Worm (Caenorhabditis elegans): ENCODE results near the gene mrpl-50.

The mrpl-50 gene

ce11 chrII:8960414-8960813 is 30.8 kb downstream of the mrpl-50 start, which contains the start of gene cal-2:
TSS of gene cal-2 (plus strand) at chrII:8960714.
- TF ChIP-seq ceh-43 (GFP tag; optimal IDR thresholded peaks at IDR 0.05) (no peak), unc-62 (GFP tag; optimal IDR thresholded peaks at IDR 0.05) (no peak), mls-2 (tag; optimal IDR thresholded peaks at IDR 0.05) (no peak), mep-1 (tag; optimal IDR thresholded peaks at IDR 0.05) (no peak)

ce11 chrII:8961450-8961849 is 31.8 kb downstream of the mrpl-50 start:
- TF ChIP-seq ces-1 (GFP tag; optimal IDR thresholded peaks at IDR 0.05), result no peak
- TF ChIP-seq pha-4 (tag; optimal IDR thresholded peaks at IDR 0.05), result no peak
- peak; percentile 87 for TF ChIP-seq unc-62 (GFP tag; optimal IDR thresholded peaks at IDR 0.05)
- TF ChIP-seq hlh-1 (tag; optimal IDR thresholded peaks at IDR 0.05), result no peak
- TF ChIP-seq drap-1 (GFP tag; optimal IDR thresholded peaks at IDR 0.05), result no peak

- no peak for TF ChIP-seq snpc-4 (tag; optimal IDR thresholded peaks at IDR 0.05)
- no peak for TF ChIP-seq zip-8 (tag; optimal IDR thresholded peaks at IDR 0.05)
- TF ChIP-seq nhr-12 (tag; optimal IDR thresholded peaks at IDR 0.05), result no peak
- peak; percentile 29 for TF ChIP-seq unc-120 (tag; optimal IDR thresholded peaks at IDR 0.05; ENCODE audit: poor library complexity, severe bottlenecking)
- TF ChIP-seq hlh-1 (tag; optimal IDR thresholded peaks at IDR 0.05), result peak; percentile 53
- TF ChIP-seq nhr-2 (tag; optimal IDR thresholded peaks at IDR 0.05), result no peak
- no peak for TF ChIP-seq flh-1 (GFP tag; optimal IDR thresholded peaks at IDR 0.05)
Observed at ce11 chrII:8962206-8962605, 32.6 kb downstream of the mrpl-50 start.

- TF ChIP-seq ceh-43 (GFP tag; optimal IDR thresholded peaks at IDR 0.05), result no peak
- no peak for TF ChIP-seq mls-2 (tag; optimal IDR thresholded peaks at IDR 0.05)
- TF ChIP-seq unc-62 (GFP tag; optimal IDR thresholded peaks at IDR 0.05), result no peak
- no peak for TF ChIP-seq sptf-1 (tag; optimal IDR thresholded peaks at IDR 0.05)
- TF ChIP-seq ham-2 (GFP tag; optimal IDR thresholded peaks at IDR 0.05), result no peak
- no peak for TF ChIP-seq elt-1 (tag; optimal IDR thresholded peaks at IDR 0.05; ENCODE audit: borderline replicate concordance, insufficient read depth)
- no peak for TF ChIP-seq elt-3 (tag; optimal IDR thresholded peaks at IDR 0.05)
Observed at ce11 chrII:8964049-8964448, 34.4 kb downstream of the mrpl-50 start, which contains the start of gene sftd-3. TSS of gene sftd-3 (minus strand) at chrII:8964149.

- TF ChIP-seq ces-1 (GFP tag; optimal IDR thresholded peaks at IDR 0.05), result peak; percentile 5
- TF ChIP-seq mep-1 (tag; optimal IDR thresholded peaks at IDR 0.05), result peak; percentile 72
- peak; percentile 54 for TF ChIP-seq hlh-1 (tag; optimal IDR thresholded peaks at IDR 0.05)
- peak; percentile 11 for TF ChIP-seq nhr-237 (tag; optimal IDR thresholded peaks at IDR 0.05)
- no peak for TF ChIP-seq nhr-12 (tag; optimal IDR thresholded peaks at IDR 0.05)
Observed at ce11 chrII:8964835-8965234, 35.2 kb downstream of the mrpl-50 start, which contains the start of the genes ndub-3 and C18E9.2. TSS of gene ndub-3 (minus strand) at chrII:8964890. TSS of gene C18E9.2 (plus strand) at chrII:8965006.

- TF ChIP-seq lin-32 (GFP tag; optimal IDR thresholded peaks at IDR 0.05) (no peak), mep-1 (tag; optimal IDR thresholded peaks at IDR 0.05) (peak; percentile 63), nhr-237 (tag; optimal IDR thresholded peaks at IDR 0.05) (peak; percentile 55), elt-1 (tag; optimal IDR thresholded peaks at IDR 0.05; ENCODE audit: borderline replicate concordance, insufficient read depth) (no peak), lin-13 (tag; optimal IDR thresholded peaks at IDR 0.05) (peak; percentile 69), sptf-1 (tag; optimal IDR thresholded peaks at IDR 0.05) (peak; percentile 16), sem-2 (GFP tag; optimal IDR thresholded peaks at IDR 0.05) (no peak), ham-2 (GFP tag; optimal IDR thresholded peaks at IDR 0.05) (no peak), unc-120 (tag; optimal IDR thresholded peaks at IDR 0.05; ENCODE audit: poor library complexity, severe bottlenecking) (peak; percentile 63), tbx-8 (GFP tag; optimal IDR thresholded peaks at IDR 0.05) (no peak), cnd-1 (tag; optimal IDR thresholded peaks at IDR 0.05) (peak; percentile 11), bed-3 (GFP tag; optimal IDR thresholded peaks at IDR 0.05) (no peak), elt-3 (tag; optimal IDR thresholded peaks at IDR 0.05) (no peak), ces-1 (GFP tag; optimal IDR thresholded peaks at IDR 0.05) (peak; percentile 65), M03D4.4 (tag; optimal IDR thresholded peaks at IDR 0.05) (peak; percentile 55), lsy-2 (tag; optimal IDR thresholded peaks at IDR 0.05) (peak; percentile 77), drap-1 (GFP tag; optimal IDR thresholded peaks at IDR 0.05) (peak; percentile 8), nhr-2 (tag; optimal IDR thresholded peaks at IDR 0.05) (no peak), pha-4 (tag; optimal IDR thresholded peaks at IDR 0.05) (peak; percentile 30), mls-2 (tag; optimal IDR thresholded peaks at IDR 0.05) (peak; percentile 38)
Observed at ce11 chrII:8969251-8970183, 39.9 kb downstream of the mrpl-50 start, which contains the start of the genes szy-20 and C18E9.5. TSS of gene szy-20 (minus strand) at chrII:8969333. TSS of gene C18E9.5 (plus strand) at chrII:8969980.
